Worm (Caenorhabditis elegans) whole organism, L4 larva: ENCODE data around the gene T02H6.7.

Source experiments
- F26F4.8 ChIP-seq: fragments of 200-800 bp; sonication (Bioruptor generic); conservative IDR thresholded peaks from 2 replicates; pipeline ENCODE4 v1.3.6; 2022; ENCODE audit warnings: missing genetic modification characterization, missing compliant biosample characterization
- F37D6.2 ChIP-seq: sonication (generic microtip); optimal IDR thresholded peaks from 2 replicates; lab custom pipeline; 2016; ENCODE audit warnings: mild to moderate bottlenecking, missing genetic modification characterization, missing compliant biosample characterization
- R02D3.7 ChIP-seq: fragments of 150-350 bp; sonication (generic microtip); optimal IDR thresholded peaks from 3 replicates; lab custom pipeline; 2014; ENCODE audit warnings: missing biosample characterization, missing genetic modification characterization
- T26A8.4 ChIP-seq: fragments of 200-800 bp; sonication (Bioruptor generic); IDR thresholded peaks from 2 replicates; pipeline ENCODE4 v1.3.6; 2022; ENCODE audit warnings: missing genetic modification characterization, missing compliant biosample characterization
- ZK337.2 ChIP-seq: fragments of 200-800 bp; sonication (Bioruptor generic); IDR thresholded peaks from 2 replicates; pipeline ENCODE4 v1.3.6; 2022; ENCODE audit warnings: missing genetic modification reagents, missing genetic modification characterization, missing compliant biosample characterization
- aha-1 ChIP-seq: fragments of 150-350 bp; peaks from one replicate; lab custom pipeline; 2014; ENCODE audit warnings: missing biosample characterization, missing genetic modification characterization
- ceh-28 ChIP-seq: fragments of 150-350 bp; optimal IDR thresholded peaks from 2 replicates; lab custom pipeline; 2014; ENCODE audit warnings: missing biosample characterization, missing genetic modification reagents, missing genetic modification characterization
- ceh-44 ChIP-seq: fragments of 200-800 bp; sonication (Bioruptor generic); IDR thresholded peaks from 2 replicates; pipeline ENCODE4 v1.3.6; 2022; ENCODE audit warnings: missing genetic modification reagents, missing genetic modification characterization, missing compliant biosample characterization
- dmd-8 ChIP-seq: fragments of 200-800 bp; sonication (Bioruptor generic); IDR thresholded peaks from 2 replicates; pipeline ENCODE4 v1.3.6; 2022; ENCODE audit warnings: missing genetic modification characterization, missing compliant biosample characterization
- dmd-9 ChIP-seq: fragments of 200-800 bp; sonication (Bioruptor generic); IDR thresholded peaks from 2 replicates; pipeline ENCODE4 v1.3.6; 2022; ENCODE audit warnings: missing genetic modification reagents, missing genetic modification characterization, missing compliant biosample characterization
- dpl-1 ChIP-seq: fragments of 150-350 bp; optimal IDR thresholded peaks from 2 replicates; lab custom pipeline; 2014; ENCODE audit warnings: missing biosample characterization, missing genetic modification reagents, missing genetic modification characterization
- dve-1 ChIP-seq: sonication (generic microtip); optimal IDR thresholded peaks from 2 replicates; lab custom pipeline; 2017; ENCODE audit warnings: antibody characterized with exemption, mild to moderate bottlenecking, missing genetic modification characterization, missing compliant biosample characterization; ENCODE audit not compliant: insufficient read depth
- hmg-1.1 ChIP-seq: fragments of 200-800 bp; sonication (Bioruptor generic); IDR thresholded peaks from 2 replicates; pipeline ENCODE4 v1.3.6; 2022; ENCODE audit warnings: missing genetic modification reagents, missing genetic modification characterization, missing compliant biosample characterization
- lin-13 ChIP-seq: fragments of 150-350 bp; optimal IDR thresholded peaks from 2 replicates; lab custom pipeline; 2014; ENCODE audit warnings: missing biosample characterization, missing genetic modification reagents, missing genetic modification characterization
- lin-29 ChIP-seq: fragments of 200-800 bp; sonication (Bioruptor generic); IDR thresholded peaks from 2 replicates; pipeline ENCODE4 v1.3.6; 2022; ENCODE audit warnings: missing genetic modification reagents, missing genetic modification characterization, missing compliant biosample characterization
- lin-38 ChIP-seq: fragments of 200-800 bp; sonication (Bioruptor generic); IDR thresholded peaks from 2 replicates; pipeline ENCODE4 v1.3.6; 2022; ENCODE audit warnings: missing genetic modification reagents, missing genetic modification characterization, missing compliant biosample characterization
- lir-3 ChIP-seq: sonication (generic microtip); optimal IDR thresholded peaks from 2 replicates; lab custom pipeline; 2016; ENCODE audit warnings: mild to moderate bottlenecking, missing genetic modification characterization, missing compliant biosample characterization
- lsy-2 ChIP-seq, 2 experiments: fragments of 150-350 bp in 1 of 2; sonication (generic microtip) in 1 of 2; optimal IDR thresholded peaks; 2 replicates each; lab custom pipeline; 2014 to 2017; ENCODE audit warnings: missing biosample characterization in 2 of 2, missing genetic modification characterization in 2 of 2
- madf-5 ChIP-seq, 2 experiments: fragments of 200-800 bp; sonication (Bioruptor generic); IDR thresholded peaks; 2 replicates each; pipeline ENCODE4 v1.3.6; 2022; ENCODE audit warnings: missing compliant biosample characterization in 2 of 2, missing genetic modification characterization in 2 of 2
- mdl-1 ChIP-seq, 2 experiments: fragments of 150-350 bp in 1 of 2; sonication (generic microtip) in 1 of 2; optimal IDR thresholded peaks; 2 replicates each; lab custom pipeline; 2014 to 2017; ENCODE audit warnings: missing biosample characterization in 2 of 2, missing genetic modification characterization in 2 of 2
- mdt-29 ChIP-seq: fragments of 200-800 bp; sonication (Bioruptor generic); IDR thresholded peaks from 2 replicates; pipeline ENCODE4 v1.3.6; 2022; ENCODE audit warnings: missing genetic modification reagents, missing genetic modification characterization, missing compliant biosample characterization
- mes-2 ChIP-seq: sonication (generic microtip); optimal IDR thresholded peaks from 2 replicates; lab custom pipeline; 2016; ENCODE audit warnings: missing genotype, mild to moderate bottlenecking, missing genetic modification characterization, missing compliant biosample characterization; ENCODE audit not compliant: poor library complexity, severe bottlenecking
- mxl-3 ChIP-seq: fragments of 200-800 bp; sonication (Bioruptor generic); optimal IDR thresholded peaks from 2 replicates; lab custom pipeline; 2018; ENCODE audit warnings: mild to moderate bottlenecking, missing genetic modification characterization, missing compliant biosample characterization
- nhr-102 ChIP-seq: sonication (generic microtip); optimal IDR thresholded peaks from 2 replicates; lab custom pipeline; 2016; ENCODE audit warnings: mild to moderate bottlenecking, missing genetic modification characterization, moderate library complexity, missing compliant biosample characterization
- nhr-111 ChIP-seq: fragments of 200-800 bp; sonication (Bioruptor generic); optimal IDR thresholded peaks from 2 replicates; lab custom pipeline; 2018; ENCODE audit warnings: mild to moderate bottlenecking, missing genetic modification characterization, missing compliant biosample characterization
- nhr-237 ChIP-seq: sonication (generic microtip); optimal IDR thresholded peaks from 2 replicates; lab custom pipeline; 2017; ENCODE audit warnings: missing biosample characterization, missing genetic modification characterization
- nhr-25 ChIP-seq: sonication (generic microtip); optimal IDR thresholded peaks from 2 replicates; lab custom pipeline; 2017; ENCODE audit warnings: missing genetic modification characterization, mild to moderate bottlenecking, missing compliant biosample characterization, antibody characterized with exemption, moderate library complexity, borderline replicate concordance; ENCODE audit not compliant: insufficient read depth
- snpc-1.2 ChIP-seq: fragments of 200-800 bp; sonication (Bioruptor generic); IDR thresholded peaks from 2 replicates; pipeline ENCODE4 v1.3.6; 2022; ENCODE audit warnings: missing genetic modification reagents, missing genetic modification characterization, missing compliant biosample characterization
- spr-1 ChIP-seq: sonication (generic microtip); optimal IDR thresholded peaks from 2 replicates; lab custom pipeline; 2016; ENCODE audit warnings: mild to moderate bottlenecking, missing genetic modification characterization, missing compliant biosample characterization
- spr-3 ChIP-seq: fragments of 200-800 bp; sonication (Bioruptor generic); optimal IDR thresholded peaks from 2 replicates; lab custom pipeline; 2018; ENCODE audit warnings: mild to moderate bottlenecking, missing genetic modification characterization, missing compliant biosample characterization
- tag-97 ChIP-seq: fragments of 200-800 bp; sonication (Bioruptor generic); IDR thresholded peaks from 2 replicates; pipeline ENCODE4 v1.3.6; 2022; ENCODE audit warnings: missing genetic modification characterization, missing compliant biosample characterization
- tra-1 ChIP-seq: fragments of 200-800 bp; sonication (Bioruptor generic); IDR thresholded peaks from 2 replicates; pipeline ENCODE4 v1.3.6; 2022; ENCODE audit warnings: missing genetic modification reagents, missing genetic modification characterization, missing compliant biosample characterization
- vab-7 ChIP-seq: fragments of 200-800 bp; sonication (Bioruptor generic); IDR thresholded peaks from 2 replicates; pipeline ENCODE4 v1.3.6; 2022; ENCODE audit warnings: missing genetic modification reagents, missing genetic modification characterization, missing compliant biosample characterization

T02H6.7 gene

DNA sequence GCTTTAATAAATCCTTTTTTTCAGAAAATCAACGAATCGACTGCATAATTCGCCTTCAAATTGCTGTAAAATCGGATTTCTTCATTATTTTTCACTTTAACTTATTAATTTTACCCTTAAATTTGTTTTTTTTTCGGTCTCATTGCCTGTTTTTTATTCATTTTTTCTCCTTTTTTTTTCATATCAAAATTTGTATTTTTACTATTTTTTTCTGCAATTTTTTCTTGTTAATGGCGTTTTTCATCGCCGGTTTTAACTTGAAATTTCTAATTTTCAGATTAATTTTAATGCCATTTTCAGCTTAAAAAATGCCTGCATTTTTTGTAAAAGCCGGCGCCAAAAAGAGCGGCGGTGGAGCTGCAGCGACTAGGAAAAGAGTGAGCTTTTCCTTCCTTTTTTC, 26.7 kb downstream of the T02H6.7 start, which contains the start of gene T02H6.1:
Gene T02H6.1 (plus strand): TSS at position 301 of the 400 bp plus-strand sequence.
- TF ChIP-seq snpc-1.2 (GFP tag; lab: Robert Waterston, UW): no peak
- no peak for TF ChIP-seq dmd-9
- no peak for TF ChIP-seq lir-3 (tag; lab: Kevin White, UChicago)
- TF ChIP-seq mxl-3 (GFP tag; lab: Kevin White, UChicago): no peak
- TF ChIP-seq ceh-28 (tag; lab: Kevin White, UChicago): no peak
- no peak for TF ChIP-seq ceh-44 (GFP tag; lab: Robert Waterston, UW)
- no peak for TF ChIP-seq T26A8.4
- no peak for TF ChIP-seq dpl-1 (GFP tag; lab: Kevin White, UChicago)
- TF ChIP-seq tag-97 (GFP tag; lab: Robert Waterston, UW): no peak
- no peak for TF ChIP-seq R02D3.7 (tag; lab: Kevin White, UChicago)
- no peak for TF ChIP-seq F26F4.8 (GFP tag; lab: Robert Waterston, UW)
- TF ChIP-seq dmd-8 (GFP tag; lab: Robert Waterston, UW): no peak
- TF ChIP-seq, all 104 proteins: peak for 0

DNA sequence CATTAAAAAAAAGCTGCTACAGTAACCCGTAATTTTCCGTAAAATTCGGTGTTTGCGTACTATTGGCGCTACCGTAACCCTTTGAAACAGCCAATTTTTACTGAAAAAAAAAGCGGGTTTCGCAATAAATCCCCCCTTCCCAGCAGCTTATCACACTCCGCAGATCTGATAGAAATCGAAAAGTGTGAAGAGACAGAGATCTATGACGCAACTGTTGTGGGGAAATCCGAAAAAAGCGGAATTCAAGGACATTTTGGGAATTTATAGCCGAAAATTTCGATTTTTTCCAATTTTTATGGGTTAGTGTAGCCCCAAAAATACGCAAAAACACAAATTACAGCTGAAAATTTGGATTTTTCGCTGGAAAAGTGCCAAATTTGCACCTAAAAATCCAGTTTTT, 39.5 kb downstream of the T02H6.7 start:
- TF ChIP-seq aha-1 (tag; lab: Kevin White, UChicago) (peak; percentile 14), lin-29 (GFP tag; lab: Robert Waterston, UW) (no peak), dmd-9 (no peak)
- TF ChIP-seq, all 104 proteins: peak for 1

DNA sequence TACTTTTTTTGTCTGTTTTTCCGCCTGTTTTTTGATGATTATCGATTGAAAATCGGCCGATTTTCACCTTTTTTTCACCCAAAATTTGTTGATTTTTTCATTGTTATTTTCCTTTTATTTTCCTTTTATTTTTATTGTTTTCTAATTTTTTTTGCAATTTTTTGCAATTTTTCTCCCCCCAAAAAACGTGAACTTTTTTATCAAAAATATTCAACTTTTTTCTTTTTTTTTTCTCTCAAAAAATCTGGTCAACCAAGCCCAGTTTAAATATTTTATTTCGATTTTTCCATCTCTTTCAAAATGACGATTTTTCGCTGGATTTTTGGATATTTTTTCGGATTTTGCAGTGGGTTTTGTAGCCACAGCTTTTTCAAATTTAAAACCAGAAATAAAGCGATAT, 41.1 kb downstream of the T02H6.7 start, which contains the start of gene rfip-2:
Gene rfip-2 (plus strand): TSS at position 301 of the 400 bp plus-strand sequence.
- no peak for TF ChIP-seq mxl-3 (GFP tag; lab: Kevin White, UChicago)
- TF ChIP-seq aha-1 (tag; lab: Kevin White, UChicago): peak; percentile 6

DNA sequence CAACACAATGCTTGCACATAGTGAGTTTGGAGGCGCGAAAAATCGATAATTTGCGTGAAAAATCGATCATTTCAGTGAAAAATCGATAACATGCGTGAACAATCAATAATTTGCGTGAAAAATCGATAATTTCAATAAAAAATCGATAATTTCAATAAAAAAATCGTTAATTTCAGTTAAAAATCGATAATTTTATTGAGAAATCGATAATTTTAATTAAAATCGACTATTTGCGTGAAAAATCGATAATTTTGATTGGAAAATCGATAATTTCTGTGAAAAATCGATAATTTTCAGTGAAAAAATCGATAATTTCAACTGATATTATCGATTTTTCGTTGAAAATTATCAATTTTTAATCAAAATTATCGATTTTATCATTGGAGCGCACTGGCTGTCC, 41.6 kb downstream of the T02H6.7 start:
- TF ChIP-seq aha-1 (tag; lab: Kevin White, UChicago) (peak; percentile 0), F37D6.2 (tag; lab: Kevin White, UChicago) (no peak), mdl-1 (tag; optimal IDR thresholded peaks at IDR 0.05; lab: Kevin White, UChicago) (no peak), ceh-28 (tag; lab: Kevin White, UChicago) (peak; percentile 99)
- TF ChIP-seq, all 104 proteins: peak for 2

DNA sequence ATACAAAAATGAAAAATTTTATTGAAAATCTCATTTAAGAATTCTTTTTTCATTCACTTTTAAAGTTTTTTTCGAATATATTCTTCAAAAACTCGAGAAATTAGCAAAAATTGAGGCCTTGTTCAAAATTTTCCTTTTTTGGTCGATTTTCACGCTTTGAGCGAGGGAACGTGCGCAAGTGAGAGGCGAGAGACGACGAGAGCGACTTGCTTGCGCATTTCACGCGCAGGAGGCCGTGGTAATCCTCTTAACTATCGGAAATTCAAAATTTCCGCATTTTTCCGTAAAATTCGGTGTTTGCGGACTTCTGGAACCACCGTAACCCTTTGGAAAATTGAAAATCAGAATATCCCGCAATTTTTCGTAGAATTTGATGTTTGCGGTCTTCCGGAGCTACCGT, 47.5 kb downstream of the T02H6.7 start:
- TF ChIP-seq nhr-111 (GFP tag; lab: Kevin White, UChicago): no peak
- TF ChIP-seq lin-38 (GFP tag; lab: Robert Waterston, UW): peak; percentile 39; the same call in 1 of the 2 replicates
- peak; percentile 67 for TF ChIP-seq aha-1 (tag; lab: Kevin White, UChicago)
- TF ChIP-seq dmd-8 (GFP tag; lab: Robert Waterston, UW): no peak
- TF ChIP-seq lin-13 (GFP tag; lab: Kevin White, UChicago): no peak
- TF ChIP-seq mes-2 (tag; lab: Kevin White, UChicago): peak; percentile 34
- no peak for TF ChIP-seq tra-1 (GFP tag; lab: Robert Waterston, UW)
- no peak for TF ChIP-seq nhr-25 (tag; lab: Kevin White, UChicago)
- TF ChIP-seq madf-5 (GFP tag; IDR thresholded peaks at IDR 0.05; lab: Robert Waterston, UW): no peak
- no peak for TF ChIP-seq mdt-29
- TF ChIP-seq ZK337.2 (GFP tag; lab: Robert Waterston, UW): 0 out of 2 replicates have a peak, but pooled peaks have one; percentile 7
- TF ChIP-seq nhr-237 (tag; lab: Kevin White, UChicago): no peak
- TF ChIP-seq hmg-1.1 (GFP tag; lab: Robert Waterston, UW): peak; percentile 39; the same call in 1 of the 2 replicates

- TF ChIP-seq lin-13 (GFP tag; lab: Kevin White, UChicago) (peak; percentile 89), dve-1 (tag; lab: Kevin White, UChicago) (no peak), spr-1 (tag; lab: Kevin White, UChicago) (no peak), lsy-2 (tag; optimal IDR thresholded peaks at IDR 0.05; lab: Kevin White, UChicago) (peak; percentile 2 to 89), spr-3 (no peak), vab-7 (GFP tag; lab: Robert Waterston, UW) (no peak), nhr-102 (tag; lab: Kevin White, UChicago) (no peak)
These were observed 50.0 kb downstream of the T02H6.7 start for ce11 chrII:732393-732792.
